Worm (Caenorhabditis elegans) whole organism, early embryonic: ENCODE data around the gene C14E2.5.

ENCODE experiments used
- B0310.2 ChIP-seq: sonication (generic microtip); optimal IDR thresholded peaks from 2 replicates; lab custom pipeline; 2016; ENCODE audit warnings: mild to moderate bottlenecking, missing genetic modification characterization, missing compliant biosample characterization
- F13C5.2 ChIP-seq: sonication (generic microtip); optimal IDR thresholded peaks from 2 replicates; lab custom pipeline; 2017; ENCODE audit warnings: mild to moderate bottlenecking, missing genetic modification characterization, inconsistent platforms, missing compliant biosample characterization
- aly-1 ChIP-seq: sonication (generic microtip); optimal IDR thresholded peaks from 2 replicates; lab custom pipeline; 2016; ENCODE audit warnings: missing genetic modification characterization, missing compliant biosample characterization
- ama-1 ChIP-seq: fragments of 150-350 bp; optimal IDR thresholded peaks from 2 replicates; lab custom pipeline; 2014
- ceh-13 ChIP-seq: fragments of 200-800 bp; sonication (Bioruptor generic); optimal IDR thresholded peaks from 2 replicates; lab custom pipeline; 2018; ENCODE audit warnings: mild to moderate bottlenecking, missing genetic modification characterization, missing compliant biosample characterization
- ceh-36 ChIP-seq: sonication (generic microtip); optimal IDR thresholded peaks from 2 replicates; lab custom pipeline; 2016; ENCODE audit warnings: missing genetic modification characterization, inconsistent platforms, missing compliant biosample characterization
- ets-7 ChIP-seq: sonication (generic microtip); optimal IDR thresholded peaks from 2 replicates; lab custom pipeline; 2016; ENCODE audit warnings: missing genotype, missing genetic modification characterization, missing compliant biosample characterization
- flt-1 ChIP-seq: fragments of 200-800 bp; sonication (Bioruptor generic); IDR thresholded peaks from 2 replicates; pipeline ENCODE4 v1.3.6; 2022; ENCODE audit warnings: missing genetic modification characterization, missing compliant biosample characterization
- hmbx-1 ChIP-seq: sonication (generic microtip); optimal IDR thresholded peaks from 2 replicates; lab custom pipeline; 2016; ENCODE audit warnings: mild to moderate bottlenecking, missing genetic modification characterization, missing compliant biosample characterization
- hmg-4 ChIP-seq: fragments of 200-800 bp; sonication (Bioruptor generic); optimal IDR thresholded peaks from 2 replicates; lab custom pipeline; 2018; ENCODE audit warnings: mild to moderate bottlenecking, missing genetic modification characterization, missing compliant biosample characterization
- hnd-1 ChIP-seq: sonication (generic microtip); optimal IDR thresholded peaks from 2 replicates; lab custom pipeline; 2016; ENCODE audit warnings: missing genetic modification characterization, missing compliant biosample characterization
- pes-1 ChIP-seq: fragments of 200-800 bp; sonication (Bioruptor generic); IDR thresholded peaks from 2 replicates; pipeline ENCODE4 v1.3.6; 2022; ENCODE audit warnings: missing genetic modification reagents, missing genetic modification characterization, missing compliant biosample characterization
- scrt-1 ChIP-seq: fragments of 200-800 bp; sonication (Bioruptor generic); IDR thresholded peaks from 2 replicates; pipeline ENCODE4 v1.3.6; 2022; ENCODE audit warnings: missing genetic modification characterization, missing compliant biosample characterization
- sea-1 ChIP-seq: fragments of 200-800 bp; sonication (Bioruptor generic); conservative IDR thresholded peaks from 2 replicates; pipeline ENCODE4 v1.3.6; 2022; ENCODE audit warnings: missing genetic modification characterization, missing compliant biosample characterization
- tbx-11 ChIP-seq: fragments of 200-800 bp; sonication (Bioruptor generic); IDR thresholded peaks from 2 replicates; pipeline ENCODE4 v1.3.6; 2022; ENCODE audit warnings: missing genetic modification characterization, missing compliant biosample characterization
- tbx-37 ChIP-seq: fragments of 200-800 bp; sonication (Bioruptor generic); conservative IDR thresholded peaks from 2 replicates; pipeline ENCODE4 v1.3.6; 2022; ENCODE audit warnings: missing genetic modification reagents, missing genetic modification characterization, missing compliant biosample characterization
- tra-4 ChIP-seq: sonication (generic microtip); optimal IDR thresholded peaks from 2 replicates; lab custom pipeline; 2017; ENCODE audit warnings: missing genetic modification characterization, missing compliant biosample characterization

Gene C14E2.5

DNA sequence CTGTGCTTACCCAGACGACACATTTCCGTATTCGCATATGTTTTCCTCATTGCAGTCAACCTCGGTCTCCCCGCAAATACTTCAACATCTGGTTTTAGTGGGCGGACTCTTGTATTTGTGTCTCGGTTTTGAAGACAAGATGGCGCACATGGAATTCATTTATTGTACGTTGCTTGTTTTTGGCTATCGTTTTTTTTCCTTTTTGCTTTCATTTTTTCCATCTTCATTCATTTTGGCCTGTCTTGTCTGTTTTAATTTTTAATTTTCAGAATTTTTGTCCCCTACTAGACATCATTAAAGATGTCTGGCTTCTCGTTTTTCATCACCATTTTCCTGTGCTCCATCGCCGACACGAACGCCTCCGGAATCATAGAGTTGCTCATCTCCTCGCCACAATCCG is 38.5 kb downstream of the C14E2.5 start, which contains the start of gene arg-1:
Gene arg-1 (plus strand): TSS at position 301 of the 400 bp plus-strand sequence.
- TF ChIP-seq aly-1 (tag; lab: Kevin White, UChicago) (no peak), tbx-37 (no peak), tra-4 (tag; lab: Kevin White, UChicago) (no peak), ceh-36 (tag; lab: Kevin White, UChicago) (no peak), ets-7 (tag; lab: Kevin White, UChicago) (no peak), hmg-4 (GFP tag; lab: Kevin White, UChicago) (no peak), pes-1 (GFP tag; lab: Robert Waterston, UW) (no peak), ceh-13 (GFP tag; lab: Kevin White, UChicago) (no peak), flt-1 (GFP tag; lab: Robert Waterston, UW) (no peak), B0310.2 (tag; lab: Kevin White, UChicago) (no peak), sea-1 (GFP tag; lab: Robert Waterston, UW) (no peak), hmbx-1 (tag; lab: Kevin White, UChicago) (no peak), hnd-1 (tag; lab: Kevin White, UChicago) (no peak), ama-1 (lab: Kevin White, UChicago) (no peak), scrt-1 (GFP tag; lab: Robert Waterston, UW) (no peak)

DNA sequence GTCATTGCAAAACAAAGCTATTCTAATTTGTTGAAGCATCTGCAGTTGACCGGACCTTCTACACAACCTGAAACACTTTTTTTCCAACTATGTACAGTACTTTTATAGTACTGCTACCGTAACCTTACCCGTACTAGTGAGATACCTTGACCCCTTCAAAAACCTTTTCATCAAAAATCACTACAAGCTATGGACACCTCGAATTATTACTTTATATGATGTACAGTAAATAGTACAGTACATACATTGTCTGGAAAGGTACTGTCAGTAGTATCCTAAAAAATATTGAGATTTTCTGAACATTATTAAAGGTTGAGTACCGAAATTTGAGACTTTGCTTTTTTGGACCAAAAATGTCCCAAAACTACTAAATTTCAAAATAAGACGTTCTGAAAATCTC is 39.4 kb downstream of the C14E2.5 start:
- TF ChIP-seq tra-4 (tag; lab: Kevin White, UChicago) (no peak), hnd-1 (tag; lab: Kevin White, UChicago) (no peak), pes-1 (GFP tag; lab: Robert Waterston, UW) (no peak), ets-7 (tag; lab: Kevin White, UChicago) (no peak), ceh-36 (tag; lab: Kevin White, UChicago) (no peak), aly-1 (tag; lab: Kevin White, UChicago) (no peak), F13C5.2 (no peak), hmg-4 (GFP tag; lab: Kevin White, UChicago) (no peak), tbx-11 (GFP tag; lab: Robert Waterston, UW) (no peak), hmbx-1 (tag; lab: Kevin White, UChicago) (no peak), ceh-13 (GFP tag; lab: Kevin White, UChicago) (no peak), sea-1 (GFP tag; lab: Robert Waterston, UW) (no peak), B0310.2 (tag; lab: Kevin White, UChicago) (no peak), ama-1 (lab: Kevin White, UChicago) (no peak), scrt-1 (GFP tag; lab: Robert Waterston, UW) (no peak), flt-1 (GFP tag; lab: Robert Waterston, UW) (no peak), tbx-37 (no peak)

DNA sequence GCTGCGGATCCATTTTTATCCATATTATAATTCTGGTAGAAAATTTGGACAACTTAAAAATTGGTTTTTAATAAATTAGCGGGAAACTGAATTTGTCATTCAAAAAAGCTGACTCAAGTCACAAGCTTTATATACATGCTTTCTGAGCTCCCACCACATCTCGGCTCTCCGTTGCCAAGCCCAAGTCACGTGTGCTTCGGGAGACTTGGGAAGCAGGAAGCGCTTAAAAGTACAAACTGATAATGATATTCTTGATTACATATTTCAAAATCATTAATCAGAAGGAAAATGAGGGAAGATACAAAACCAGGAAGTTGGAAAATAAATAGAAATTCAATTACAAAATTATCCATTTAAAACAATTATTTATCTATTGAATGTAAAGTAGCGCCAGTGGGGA is 47.2 kb downstream of the C14E2.5 start, which contains the start of gene elc-2:
Gene elc-2 (minus strand): TSS at position 101 of the 400 bp plus-strand sequence.
- TF ChIP-seq tbx-37: no peak
- no peak for TF ChIP-seq pes-1 (GFP tag; lab: Robert Waterston, UW)
- no peak for TF ChIP-seq ama-1 (lab: Kevin White, UChicago)
- no peak for TF ChIP-seq hmbx-1 (tag; lab: Kevin White, UChicago)
- no peak for TF ChIP-seq flt-1 (GFP tag; lab: Robert Waterston, UW)
- no peak for TF ChIP-seq scrt-1 (GFP tag; lab: Robert Waterston, UW)
- no peak for TF ChIP-seq hnd-1 (tag; lab: Kevin White, UChicago)
- no peak for TF ChIP-seq sea-1 (GFP tag; lab: Robert Waterston, UW)
- no peak for TF ChIP-seq ceh-13 (GFP tag; lab: Kevin White, UChicago)
- no peak for TF ChIP-seq aly-1 (tag; lab: Kevin White, UChicago)
- no peak for TF ChIP-seq ets-7 (tag; lab: Kevin White, UChicago)
